5 worm cellular contexts compared by ENCODE assay signal in the genomic region with DNA sequence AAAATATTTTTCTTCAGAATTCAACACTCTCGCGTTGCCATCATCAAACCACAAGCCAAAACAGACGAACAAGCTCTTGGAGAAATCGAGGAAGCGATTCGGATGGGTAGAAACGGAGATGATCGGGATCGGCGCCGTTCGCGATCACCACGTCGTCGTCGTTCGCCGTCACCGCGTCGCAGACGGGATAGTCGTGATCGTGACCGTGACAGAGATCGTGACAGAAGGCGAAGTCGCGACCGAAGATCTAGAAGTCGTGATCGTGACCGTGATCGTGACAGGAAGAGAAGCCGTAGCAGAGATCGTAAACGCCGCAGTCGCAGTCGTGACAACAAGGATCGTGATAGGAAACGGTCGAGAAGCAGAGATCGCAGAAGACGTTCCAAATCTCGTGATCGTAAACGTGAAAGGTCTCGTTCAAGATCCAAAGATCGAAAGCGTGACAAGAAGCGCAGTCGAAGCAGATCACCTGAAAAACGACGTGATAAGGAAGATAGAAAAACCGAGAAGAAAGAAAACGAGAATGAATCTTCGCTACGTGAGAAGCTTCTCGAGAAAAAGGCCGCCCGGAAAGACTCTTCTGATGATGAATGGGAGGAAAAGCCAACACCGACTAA.
A peak's percentile ranks its signal among the peaks of the same experiment; 100 is the strongest.
TF ChIP-seq lines count a peak whose summit lies in the region.

No protein-coding gene starts in this region.

TF ChIP-seq in whole organism, L1 larva, 84 proteins besides CTCF, POLR2A, EP300 and RAD21:
- TF ChIP-seq blmp-1 (tag; optimal IDR thresholded peaks at IDR 0.05; lab: Kevin White, UChicago) (peak; percentile 14), ets-5 (GFP tag; IDR thresholded peaks at IDR 0.05; lab: Robert Waterston, UW) (0 out of 2 replicates have a peak, but pooled peaks have one; percentile 67), nhr-84 (tag; optimal IDR thresholded peaks at IDR 0.05; lab: Kevin White, UChicago) (no peak)

TF ChIP-seq in whole organism, L2 larva, 48 proteins besides CTCF, POLR2A, EP300 and RAD21:
- TF ChIP-seq nhr-25 (tag; optimal IDR thresholded peaks at IDR 0.05; lab: Kevin White, UChicago) (no peak), nhr-21 (tag; optimal IDR thresholded peaks at IDR 0.05; lab: Kevin White, UChicago) (peak; percentile 18)

TF ChIP-seq in whole organism, L3 larva, 47 proteins besides CTCF, POLR2A, EP300 and RAD21:
- TF ChIP-seq nhr-43 (tag; optimal IDR thresholded peaks at IDR 0.05; lab: Kevin White, UChicago; ENCODE audit: poor library complexity, severe bottlenecking) = peak; percentile 59
- no peak for TF ChIP-seq unc-39 (tag; optimal IDR thresholded peaks at IDR 0.05; lab: Kevin White, UChicago)

TF ChIP-seq in whole organism, L4 larva, 104 proteins besides CTCF, POLR2A, EP300 and RAD21:
- TF ChIP-seq Y48G9A.11 (GFP tag; IDR thresholded peaks at IDR 0.05; lab: Robert Waterston, UW) (no peak), nhr-11 (tag; optimal IDR thresholded peaks at IDR 0.05; lab: Kevin White, UChicago) (no peak), F44E2.7 (GFP tag; IDR thresholded peaks at IDR 0.05; lab: Robert Waterston, UW) (no peak), lin-29 (GFP tag; IDR thresholded peaks at IDR 0.05; lab: Robert Waterston, UW) (no peak), aha-1 (tag; lab: Kevin White, UChicago) (no peak), nhr-42 (GFP tag; IDR thresholded peaks at IDR 0.05; lab: Robert Waterston, UW) (no peak), ztf-11 (tag; optimal IDR thresholded peaks at IDR 0.05; lab: Kevin White, UChicago) (no peak), dmd-8 (GFP tag; IDR thresholded peaks at IDR 0.05; lab: Robert Waterston, UW) (no peak), madf-9 (GFP tag; conservative IDR thresholded peaks at IDR 0.05; lab: Robert Waterston, UW) (no peak), lim-7 (GFP tag; IDR thresholded peaks at IDR 0.05; lab: Robert Waterston, UW) (no peak), R02D3.7 (tag; optimal IDR thresholded peaks at IDR 0.05; lab: Kevin White, UChicago) (no peak), ztf-7 (tag; optimal IDR thresholded peaks at IDR 0.05; lab: Kevin White, UChicago) (no peak), mdt-29 (GFP tag; IDR thresholded peaks at IDR 0.05; lab: Robert Waterston, UW) (no peak; the same call in 1 of the 2 replicates), nhr-6 (tag; optimal IDR thresholded peaks at IDR 0.05; lab: Kevin White, UChicago) (no peak), nhr-28 (tag; optimal IDR thresholded peaks at IDR 0.05; lab: Kevin White, UChicago) (peak; percentile 1), ctbp-1 (GFP tag; IDR thresholded peaks at IDR 0.05; lab: Robert Waterston, UW) (no peak), hlh-30 (tag; optimal IDR thresholded peaks at IDR 0.05; lab: Kevin White, UChicago; ENCODE audit: insufficient read depth) (peak; percentile 68), lin-38 (GFP tag; IDR thresholded peaks at IDR 0.05; lab: Robert Waterston, UW) (no peak), spr-1 (tag; optimal IDR thresholded peaks at IDR 0.05; lab: Kevin White, UChicago) (no peak), set-16 (GFP tag; IDR thresholded peaks at IDR 0.05; lab: Robert Waterston, UW) (peak; percentile 56), lir-3 (tag; optimal IDR thresholded peaks at IDR 0.05; lab: Kevin White, UChicago) (no peak), zip-11 (GFP tag; IDR thresholded peaks at IDR 0.05; lab: Robert Waterston, UW) (no peak), ZK546.5 (tag; optimal IDR thresholded peaks at IDR 0.05; lab: Kevin White, UChicago) (no peak), mep-1 (tag; optimal IDR thresholded peaks at IDR 0.05; lab: Kevin White, UChicago) (no peak), nhr-76 (tag; optimal IDR thresholded peaks at IDR 0.05; lab: Kevin White, UChicago) (no peak), nhr-25 (tag; optimal IDR thresholded peaks at IDR 0.05; lab: Kevin White, UChicago; ENCODE audit: borderline replicate concordance, insufficient read depth) (no peak), hlh-11 (tag; optimal IDR thresholded peaks at IDR 0.05; lab: Kevin White, UChicago) (peak; percentile 53), dpl-1 (GFP tag; optimal IDR thresholded peaks at IDR 0.05; lab: Kevin White, UChicago) (no peak), lsy-2 (tag; optimal IDR thresholded peaks at IDR 0.05; lab: Kevin White, UChicago) (no peak), jun-1 (tag; optimal IDR thresholded peaks at IDR 0.05; lab: Kevin White, UChicago) (no peak), ceh-28 (tag; optimal IDR thresholded peaks at IDR 0.05; lab: Kevin White, UChicago) (no peak), dve-1 (tag; optimal IDR thresholded peaks at IDR 0.05; lab: Kevin White, UChicago; ENCODE audit: insufficient read depth) (no peak), aly-2 (tag; optimal IDR thresholded peaks at IDR 0.05; lab: Kevin White, UChicago) (no peak), saeg-2 (GFP tag; IDR thresholded peaks at IDR 0.05; lab: Robert Waterston, UW) (no peak), T20F7.1 (GFP tag; optimal IDR thresholded peaks at IDR 0.05; lab: Kevin White, UChicago) (no peak), unc-62 (GFP tag; optimal IDR thresholded peaks at IDR 0.05 in 1 of 2; lab: Kevin White, UChicago) (no peak), unc-62 (tag; optimal IDR thresholded peaks at IDR 0.05; lab: Kevin White, UChicago) (no peak)
TF ChIP-seq in whole organism, L4 larva: peak in this region for 4.

TF ChIP-seq in whole organism, young adult, 124 proteins besides CTCF, POLR2A, EP300 and RAD21:
- no peak for TF ChIP-seq B0261.1 (tag; optimal IDR thresholded peaks at IDR 0.05; lab: Kevin White, UChicago)
- TF ChIP-seq ccch-3 (GFP tag; optimal IDR thresholded peaks at IDR 0.05; lab: Kevin White, UChicago) = no peak
- 0 out of 2 replicates have a peak, but pooled peaks have one; percentile 35 for TF ChIP-seq bed-1 (GFP tag; IDR thresholded peaks at IDR 0.05; lab: Robert Waterston, UW)
- TF ChIP-seq Y53F4B.3 (GFP tag; IDR thresholded peaks at IDR 0.05; lab: Robert Waterston, UW) = no peak
- TF ChIP-seq madf-10 (tag; optimal IDR thresholded peaks at IDR 0.05; lab: Kevin White, UChicago) = no peak
